Comparison of ENCODE assay signal across 1 worm cellular context in the genomic region with DNA sequence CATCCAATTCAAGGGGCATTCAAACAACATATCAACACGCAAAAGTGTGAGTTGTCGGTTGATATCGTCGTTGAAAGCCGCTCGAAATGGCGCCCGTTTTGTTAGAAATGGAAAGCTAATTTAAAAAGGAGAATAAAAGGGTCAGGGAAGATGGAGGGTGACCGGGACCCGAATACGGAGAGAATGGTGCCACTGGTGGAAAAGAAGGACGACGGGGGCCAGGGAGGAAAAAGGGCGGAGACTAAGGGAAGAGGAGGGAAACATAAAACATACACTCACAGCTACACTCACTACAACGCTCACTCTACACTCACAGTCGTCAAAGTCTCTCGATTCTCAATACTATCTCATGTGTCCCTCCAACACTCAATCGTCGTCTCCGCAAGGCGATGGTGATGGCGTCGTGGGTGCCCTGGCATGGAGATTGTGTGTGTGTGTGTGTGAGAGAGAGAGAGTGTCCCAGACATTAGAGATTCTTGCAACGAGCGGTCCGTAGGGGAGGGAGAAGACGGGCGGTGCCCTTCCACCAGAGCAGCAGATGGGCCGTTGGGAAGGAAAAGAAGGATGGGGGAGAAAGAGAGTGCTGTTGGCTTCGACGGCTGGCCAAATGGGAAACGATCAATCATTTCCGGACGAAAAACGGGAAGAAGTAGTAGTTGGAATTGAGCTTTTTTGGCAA.
TF ChIP-seq lines count a peak whose summit lies in the region.

No protein-coding gene starts in this region.

TF ChIP-seq in whole organism, L1 larva, 84 proteins besides CTCF, POLR2A, EP300 and RAD21 (continued from another document):
- TF ChIP-seq isw-1 (GFP tag; IDR thresholded peaks at IDR 0.05; lab: Robert Waterston, UW) (peak; percentile 62), egl-27 (tag; optimal IDR thresholded peaks at IDR 0.05; lab: Kevin White, UChicago) (peak in 1 of 2 experiments; percentile 35), nhr-12 (tag; optimal IDR thresholded peaks at IDR 0.05; lab: Kevin White, UChicago) (no peak), lin-13 (GFP tag; optimal IDR thresholded peaks at IDR 0.05; lab: Kevin White, UChicago) (no peak), ceh-8 (GFP tag; optimal IDR thresholded peaks at IDR 0.05; lab: Kevin White, UChicago) (no peak), unc-62 (GFP tag; optimal IDR thresholded peaks at IDR 0.05; lab: Kevin White, UChicago) (no peak), nhr-84 (tag; optimal IDR thresholded peaks at IDR 0.05; lab: Kevin White, UChicago) (no peak), snpc-4 (tag; optimal IDR thresholded peaks at IDR 0.05; lab: Kevin White, UChicago) (peak; percentile 25), mab-9 (GFP tag; IDR thresholded peaks at IDR 0.05; lab: Robert Waterston, UW) (peak; percentile 32; the same call in 1 of the 2 replicates), fkh-8 (tag; optimal IDR thresholded peaks at IDR 0.05; lab: Kevin White, UChicago) (peak; percentile 81), lin-39 (tag; optimal IDR thresholded peaks at IDR 0.05; lab: Kevin White, UChicago) (peak; percentile 70), nhr-47 (tag; optimal IDR thresholded peaks at IDR 0.05; lab: Kevin White, UChicago) (peak; percentile 85)
